Worm (Caenorhabditis elegans): ENCODE data around the gene madf-4.

Gene madf-4

ce11 chrV:9950861-9951260 lies 11.4 kb downstream of the madf-4 start, which contains the start of gene ttr-46:
Gene ttr-46 (plus strand): TSS chrV:9951233.
- no peak for TF ChIP-seq klf-2 (GFP tag; conservative IDR thresholded peaks at IDR 0.05)
- no peak for TF ChIP-seq med-1 (GFP tag; optimal IDR thresholded peaks at IDR 0.05; ENCODE audit: insufficient read depth)
- TF ChIP-seq flt-1 (GFP tag; IDR thresholded peaks at IDR 0.05): no peak
- no peak for TF ChIP-seq tab-1 (GFP tag; IDR thresholded peaks at IDR 0.05)

- TF ChIP-seq med-1 (GFP tag; optimal IDR thresholded peaks at IDR 0.05; ENCODE audit: insufficient read depth) (no peak), T22C8.4 (GFP tag; IDR thresholded peaks at IDR 0.05) (no peak), flt-1 (GFP tag; IDR thresholded peaks at IDR 0.05) (no peak), ztf-29 (GFP tag; IDR thresholded peaks at IDR 0.05) (no peak), cog-1 (tag; optimal IDR thresholded peaks at IDR 0.05) (no peak), ref-1 (GFP tag; conservative IDR thresholded peaks at IDR 0.05) (no peak), tab-1 (GFP tag; IDR thresholded peaks at IDR 0.05) (no peak), ztf-23 (GFP tag; IDR thresholded peaks at IDR 0.05) (no peak), klf-2 (GFP tag; conservative IDR thresholded peaks at IDR 0.05) (no peak)
Observed at ce11 chrV:9948840-9949239, 13.5 kb downstream of the madf-4 start, which contains the start of gene nlp-58. Gene nlp-58 (minus strand): TSS chrV:9948940.

ce11 chrV:9944093-9944492 lies 18.2 kb downstream of the madf-4 start, which contains the start of gene sre-28:
Gene sre-28 (plus strand): TSS chrV:9944393.
- TF ChIP-seq klf-2 (GFP tag; conservative IDR thresholded peaks at IDR 0.05) (no peak), T22C8.4 (GFP tag; IDR thresholded peaks at IDR 0.05) (no peak), tab-1 (GFP tag; IDR thresholded peaks at IDR 0.05) (no peak), ztf-23 (GFP tag; IDR thresholded peaks at IDR 0.05) (no peak), ref-1 (GFP tag; conservative IDR thresholded peaks at IDR 0.05) (no peak), cog-1 (tag; optimal IDR thresholded peaks at IDR 0.05) (no peak), flt-1 (GFP tag; IDR thresholded peaks at IDR 0.05) (no peak), ztf-29 (GFP tag; IDR thresholded peaks at IDR 0.05) (no peak), med-1 (GFP tag; optimal IDR thresholded peaks at IDR 0.05; ENCODE audit: insufficient read depth) (no peak)

- TF ChIP-seq flt-1 (GFP tag; IDR thresholded peaks at IDR 0.05) (no peak), ztf-29 (GFP tag; IDR thresholded peaks at IDR 0.05) (no peak), ztf-23 (GFP tag; IDR thresholded peaks at IDR 0.05) (no peak), tab-1 (GFP tag; IDR thresholded peaks at IDR 0.05) (no peak), klf-2 (GFP tag; conservative IDR thresholded peaks at IDR 0.05) (no peak), cog-1 (tag; optimal IDR thresholded peaks at IDR 0.05) (no peak), ref-1 (GFP tag; conservative IDR thresholded peaks at IDR 0.05) (no peak)
Observed at ce11 chrV:9943039-9943438, 19.3 kb downstream of the madf-4 start, which contains the start of gene fipr-12. Gene fipr-12 (plus strand): TSS chrV:9943339.

- TF ChIP-seq ztf-29 (GFP tag; IDR thresholded peaks at IDR 0.05): no peak
- no peak for TF ChIP-seq med-1 (GFP tag; optimal IDR thresholded peaks at IDR 0.05; ENCODE audit: insufficient read depth)
- TF ChIP-seq ref-1 (GFP tag; conservative IDR thresholded peaks at IDR 0.05): no peak
- TF ChIP-seq T22C8.4 (GFP tag; IDR thresholded peaks at IDR 0.05): no peak
- no peak for TF ChIP-seq cog-1 (tag; optimal IDR thresholded peaks at IDR 0.05)
- TF ChIP-seq ztf-23 (GFP tag; IDR thresholded peaks at IDR 0.05): no peak
- TF ChIP-seq klf-2 (GFP tag; conservative IDR thresholded peaks at IDR 0.05): no peak
- TF ChIP-seq flt-1 (GFP tag; IDR thresholded peaks at IDR 0.05): no peak
- TF ChIP-seq tab-1 (GFP tag; IDR thresholded peaks at IDR 0.05): no peak
Observed at ce11 chrV:9937435-9937834, 24.9 kb downstream of the madf-4 start, which contains the start of gene srj-33. Gene srj-33 (minus strand): TSS chrV:9937535.

- TF ChIP-seq ztf-23 (GFP tag; IDR thresholded peaks at IDR 0.05) (no peak), med-1 (GFP tag; optimal IDR thresholded peaks at IDR 0.05; ENCODE audit: insufficient read depth) (peak; percentile 46)
Observed at ce11 chrV:9930612-9931065, 31.7 kb downstream of the madf-4 start, which contains the start of the genes rmh-2 and suds-3. Gene rmh-2 (minus strand): TSS chrV:9930775. Gene suds-3 (plus strand): TSS chrV:9931015.

ce11 chrV:9927954-9928353 lies 34.3 kb downstream of the madf-4 start:
- no peak for TF ChIP-seq cog-1 (tag; optimal IDR thresholded peaks at IDR 0.05)

- TF ChIP-seq T22C8.4 (GFP tag; IDR thresholded peaks at IDR 0.05): no peak
- no peak for TF ChIP-seq ref-1 (GFP tag; conservative IDR thresholded peaks at IDR 0.05)
- TF ChIP-seq cog-1 (tag; optimal IDR thresholded peaks at IDR 0.05): no peak
- no peak for TF ChIP-seq tab-1 (GFP tag; IDR thresholded peaks at IDR 0.05)
- no peak for TF ChIP-seq klf-2 (GFP tag; conservative IDR thresholded peaks at IDR 0.05)
- no peak for TF ChIP-seq ztf-23 (GFP tag; IDR thresholded peaks at IDR 0.05)
- TF ChIP-seq ztf-29 (GFP tag; IDR thresholded peaks at IDR 0.05): no peak
- TF ChIP-seq flt-1 (GFP tag; IDR thresholded peaks at IDR 0.05): no peak
- TF ChIP-seq med-1 (GFP tag; optimal IDR thresholded peaks at IDR 0.05; ENCODE audit: insufficient read depth): no peak
Observed at ce11 chrV:9927381-9927780, 34.9 kb downstream of the madf-4 start.

ce11 chrV:9926240-9926639 lies 36.1 kb downstream of the madf-4 start, which contains the start of gene C50H2.13:
Gene C50H2.13 (plus strand): TSS chrV:9926540.
- TF ChIP-seq tab-1 (GFP tag; IDR thresholded peaks at IDR 0.05) (no peak), T22C8.4 (GFP tag; IDR thresholded peaks at IDR 0.05) (no peak), flt-1 (GFP tag; IDR thresholded peaks at IDR 0.05) (no peak)

- TF ChIP-seq T22C8.4 (GFP tag; IDR thresholded peaks at IDR 0.05) (no peak), klf-2 (GFP tag; conservative IDR thresholded peaks at IDR 0.05) (no peak), ref-1 (GFP tag; conservative IDR thresholded peaks at IDR 0.05) (no peak), tab-1 (GFP tag; IDR thresholded peaks at IDR 0.05) (no peak), flt-1 (GFP tag; IDR thresholded peaks at IDR 0.05) (no peak), med-1 (GFP tag; optimal IDR thresholded peaks at IDR 0.05; ENCODE audit: insufficient read depth) (no peak), ztf-29 (GFP tag; IDR thresholded peaks at IDR 0.05) (no peak), ztf-23 (GFP tag; IDR thresholded peaks at IDR 0.05) (no peak), cog-1 (tag; optimal IDR thresholded peaks at IDR 0.05) (no peak)
Observed at ce11 chrV:9925647-9926046, 36.6 kb downstream of the madf-4 start.

ce11 chrV:9924389-9924788 lies 37.9 kb downstream of the madf-4 start:
- no peak for TF ChIP-seq cog-1 (tag; optimal IDR thresholded peaks at IDR 0.05)
- TF ChIP-seq tab-1 (GFP tag; IDR thresholded peaks at IDR 0.05): no peak
- TF ChIP-seq ztf-23 (GFP tag; IDR thresholded peaks at IDR 0.05): no peak
- no peak for TF ChIP-seq T22C8.4 (GFP tag; IDR thresholded peaks at IDR 0.05)
- TF ChIP-seq ztf-29 (GFP tag; IDR thresholded peaks at IDR 0.05): no peak
- TF ChIP-seq flt-1 (GFP tag; IDR thresholded peaks at IDR 0.05): no peak
- TF ChIP-seq ref-1 (GFP tag; conservative IDR thresholded peaks at IDR 0.05): no peak
- no peak for TF ChIP-seq med-1 (GFP tag; optimal IDR thresholded peaks at IDR 0.05; ENCODE audit: insufficient read depth)
- TF ChIP-seq klf-2 (GFP tag; conservative IDR thresholded peaks at IDR 0.05): no peak

Data from whole organism, midembryonic.